Fruit fly (Drosophila melanogaster) whole organism, wandering third instar larva: ENCODE results near the gene CG32040.

Source experiments
- HLH106 ChIP-seq: fragments of 200-800 bp; optimal IDR thresholded peaks from 3 replicates; lab custom pipeline; 2019; ENCODE audit warnings: missing biosample characterization, mild to moderate bottlenecking, missing genetic modification characterization, moderate library complexity
- Jra ChIP-seq: sonication (Bioruptor generic); optimal IDR thresholded peaks from 2 replicates; lab custom pipeline; 2016; ENCODE audit warnings: missing biosample characterization, missing genetic modification characterization
- Myc ChIP-seq: fragments of >200 bp; optimal IDR thresholded peaks from 2 replicates; lab custom pipeline; 2017
- N ChIP-seq: fragments of >200 bp; optimal IDR thresholded peaks from 2 replicates; lab custom pipeline; 2018; ENCODE audit warnings: missing biosample characterization, missing external identifiers, missing genetic modification characterization
- Rel ChIP-seq, 2 experiments: fragments of 200-800 bp; sonication (Bioruptor generic) in 1 of 2; optimal IDR thresholded peaks; 2 replicates in 1 of 2; 3 replicates in 1 of 2; lab custom pipeline; 2016 to 2019; ENCODE audit warnings: mild to moderate bottlenecking in 2 of 2, missing biosample characterization in 2 of 2, missing genetic modification characterization in 2 of 2, moderate library complexity in 1 of 2
- Vsx2 ChIP-seq: fragments of 200-300, 225-300 bp; sonication (Bioruptor generic); optimal IDR thresholded peaks from 2 replicates; lab custom pipeline; 2018; ENCODE audit warnings: missing biosample characterization, missing genetic modification characterization; ENCODE audit not compliant: partially characterized antibody
- dmrt93B ChIP-seq: fragments of 200-800 bp; sonication (Bioruptor generic); optimal IDR thresholded peaks from 2 replicates; lab custom pipeline; 2018; ENCODE audit warnings: missing biosample characterization, mild to moderate bottlenecking, missing genetic modification characterization
- dsf ChIP-seq: sonication (Bioruptor generic); optimal IDR thresholded peaks from 2 replicates; lab custom pipeline; 2016; ENCODE audit warnings: missing biosample characterization, missing genetic modification characterization, borderline replicate concordance
- ey ChIP-seq: fragments of 200-800 bp; sonication (Bioruptor generic); optimal IDR thresholded peaks from 2 replicates; lab custom pipeline; 2016; ENCODE audit warnings: missing biosample characterization, missing genetic modification characterization
- foxo ChIP-seq, 2 experiments: fragments of 200-800 bp; sonication (Bioruptor generic); optimal IDR thresholded peaks; 2 replicates in 1 of 2; 3 replicates in 1 of 2; lab custom pipeline; 2016 to 2017; ENCODE audit warnings: missing biosample characterization in 2 of 2, missing genetic modification characterization in 2 of 2
- fru ChIP-seq: fragments of 200-800 bp; sonication (Bioruptor generic); optimal IDR thresholded peaks from 3 replicates; lab custom pipeline; 2016; ENCODE audit warnings: missing biosample characterization, mild to moderate bottlenecking, missing genetic modification characterization
- h ChIP-seq: fragments of 200-800 bp; sonication (Bioruptor generic); optimal IDR thresholded peaks from 3 replicates; lab custom pipeline; 2016; ENCODE audit warnings: missing biosample characterization, mild to moderate bottlenecking, missing genetic modification characterization
- lola ChIP-seq: fragments of >200 bp; optimal IDR thresholded peaks from 2 replicates; lab custom pipeline; 2017; ENCODE audit warnings: missing biosample characterization, missing genetic modification characterization
- rgr ChIP-seq: fragments of 200-800 bp; sonication (Bioruptor generic); optimal IDR thresholded peaks from 3 replicates; lab custom pipeline; 2016; ENCODE audit warnings: missing biosample characterization, mild to moderate bottlenecking, missing genetic modification characterization
- sv ChIP-seq: fragments of 200-800 bp; sonication (Bioruptor generic); optimal IDR thresholded peaks from 3 replicates; lab custom pipeline; 2016; ENCODE audit warnings: missing biosample characterization, missing genetic modification characterization
- tai ChIP-seq: sonication (Bioruptor generic); optimal IDR thresholded peaks from 2 replicates; lab custom pipeline; 2016; ENCODE audit warnings: missing biosample characterization, missing genetic modification characterization
- usp ChIP-seq: fragments of >200 bp; optimal IDR thresholded peaks from 2 replicates; lab custom pipeline; 2017; ENCODE audit warnings: missing biosample characterization, missing genetic modification characterization

Gene CG32040

DNA sequence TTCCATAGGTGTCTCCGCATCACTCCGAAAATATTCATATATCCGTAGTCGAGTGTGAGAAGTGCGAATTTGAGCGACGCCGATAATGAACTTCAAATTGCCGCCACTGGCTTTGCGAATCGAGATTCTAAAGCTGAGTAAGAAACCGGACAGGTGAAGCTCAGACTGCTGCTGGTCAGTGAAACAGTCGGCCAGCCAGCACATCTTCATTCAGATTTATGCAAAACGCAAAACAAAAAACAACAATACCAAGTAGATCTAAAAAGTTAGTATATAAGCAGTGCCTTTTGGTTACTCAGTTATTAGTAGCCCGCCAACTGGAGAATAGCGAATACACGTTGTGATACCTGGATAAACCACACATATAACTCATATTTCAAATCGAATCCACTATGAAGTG is 50.7 kb downstream of the CG32040 start, which contains the start of gene Cpr67B:
TSS of gene Cpr67B (plus strand) at position 301 of the 400 bp plus-strand sequence.
- no peak for TF ChIP-seq dsf (GFP tag; lab: Kevin White, UChicago)
- no peak for TF ChIP-seq Jra
- TF ChIP-seq N (GFP tag; lab: Kevin White, UChicago) = no peak
- no peak for TF ChIP-seq Rel (GFP tag; optimal IDR thresholded peaks at IDR 0.05; lab: Kevin White, UChicago)
- TF ChIP-seq Rel (tag; optimal IDR thresholded peaks at IDR 0.05; lab: Kevin White, UChicago) = no peak
- no peak for TF ChIP-seq rgr (GFP tag; lab: Kevin White, UChicago)
- TF ChIP-seq sv = no peak
- no peak for TF ChIP-seq usp (GFP tag; lab: Kevin White, UChicago)
- no peak for TF ChIP-seq HLH106 (tag; lab: Kevin White, UChicago)
- TF ChIP-seq ey (GFP tag; lab: Kevin White, UChicago) = no peak
- no peak for TF ChIP-seq fru (GFP tag; lab: Kevin White, UChicago)
- TF ChIP-seq tai (GFP tag; lab: Kevin White, UChicago) = no peak
- no peak for TF ChIP-seq Myc (lab: Kevin White, UChicago)
- TF ChIP-seq dmrt93B (GFP tag; lab: Kevin White, UChicago) = no peak
- no peak for TF ChIP-seq Vsx2 (GFP tag; lab: Kevin White, UChicago)
- TF ChIP-seq h (GFP tag; lab: Kevin White, UChicago) = no peak
- TF ChIP-seq foxo (GFP tag; optimal IDR thresholded peaks at IDR 0.05; lab: Kevin White, UChicago) = no peak
- no peak for TF ChIP-seq lola
